Fruit fly (Drosophila melanogaster): ENCODE results near the gene CG13994.

Gene CG13994

DNA sequence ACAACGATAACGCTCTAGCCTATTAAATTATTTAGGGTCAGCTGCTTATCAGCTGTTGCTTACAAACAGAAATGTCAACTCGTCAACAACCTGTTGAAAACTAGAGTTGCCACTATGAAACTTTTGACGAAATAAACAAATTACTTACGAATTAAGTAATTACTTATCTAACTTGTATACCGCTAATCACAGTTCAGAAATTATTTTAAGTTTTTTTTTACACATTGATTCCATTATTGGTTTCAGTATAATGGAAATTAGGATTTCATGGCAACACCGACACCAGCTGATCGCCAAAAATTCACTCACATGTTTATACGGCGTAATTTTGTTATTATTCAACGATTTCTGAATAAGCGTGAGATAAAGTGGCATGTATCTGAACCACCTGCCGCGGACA is 25.0 kb upstream of the CG13994 start, which contains the start of the genes CG9117 and CG31643 (continued):
- TF ChIP-seq Gug (GFP tag; IDR thresholded peaks at IDR 0.05) (no peak), CG4404 (GFP tag; IDR thresholded peaks at IDR 0.05) (no peak), CG16779 (GFP tag; IDR thresholded peaks at IDR 0.05) (no peak), slp2 (GFP tag; optimal IDR thresholded peaks at IDR 0.05) (peak; percentile 45), CG7928 (GFP tag; optimal IDR thresholded peaks at IDR 0.05) (peak; percentile 23), B-H1 (GFP tag; IDR thresholded peaks at IDR 0.05) (no peak), btn (GFP tag; optimal IDR thresholded peaks at IDR 0.05) (no peak), bab2 (GFP tag; optimal IDR thresholded peaks at IDR 0.05) (peak; percentile 57), gsb-n (tag; optimal IDR thresholded peaks at IDR 0.05) (no peak), ERR (GFP tag; optimal IDR thresholded peaks at IDR 0.05) (no peak), Xbp1 (GFP tag; optimal IDR thresholded peaks at IDR 0.05) (peak; percentile 68), p53 (GFP tag; optimal IDR thresholded peaks at IDR 0.05) (no peak), zen (tag; optimal IDR thresholded peaks at IDR 0.05) (peak; percentile 26), CG4617 (GFP tag; optimal IDR thresholded peaks at IDR 0.05; ENCODE audit: borderline replicate concordance) (peak; percentile 51), ac (GFP tag; optimal IDR thresholded peaks at IDR 0.05) (no peak), Sry-β (GFP tag; optimal IDR thresholded peaks at IDR 0.05) (peak; percentile 1), Med (GFP tag) (peak; percentile 91), Rx (GFP tag; IDR thresholded peaks at IDR 0.05) (no peak), ssp (GFP tag; IDR thresholded peaks at IDR 0.05) (no peak), CoRest (tag; optimal IDR thresholded peaks at IDR 0.05) (peak; percentile 42), CG12659 (GFP tag; optimal IDR thresholded peaks at IDR 0.05) (peak; percentile 69), Tbp (GFP tag; optimal IDR thresholded peaks at IDR 0.05) (no peak), sug (tag; optimal IDR thresholded peaks at IDR 0.05) (no peak), CG4820 (GFP tag; optimal IDR thresholded peaks at IDR 0.05) (peak; percentile 49), sisA (GFP tag; IDR thresholded peaks at IDR 0.05) (peak; percentile 25; the same call in 1 of the 2 replicates), CG16815 (GFP tag; optimal IDR thresholded peaks at IDR 0.05) (no peak), nerfin-1 (tag; optimal IDR thresholded peaks at IDR 0.05) (peak; percentile 61), eve (GFP tag; optimal IDR thresholded peaks at IDR 0.05) (no peak), CG13775 (GFP tag; optimal IDR thresholded peaks at IDR 0.05) (peak; percentile 56), trem (tag; optimal IDR thresholded peaks at IDR 0.05) (peak; percentile 99), so (GFP tag; IDR thresholded peaks at IDR 0.05) (no peak), CG4328 (GFP tag; optimal IDR thresholded peaks at IDR 0.05) (no peak), scrt (GFP tag; optimal IDR thresholded peaks at IDR 0.05) (peak; percentile 97), odd (GFP tag; optimal IDR thresholded peaks at IDR 0.05) (no peak), emc (GFP tag; optimal IDR thresholded peaks at IDR 0.05) (no peak), CG6654 (GFP tag; optimal IDR thresholded peaks at IDR 0.05) (no peak), grn (GFP tag; optimal IDR thresholded peaks at IDR 0.05) (no peak), CG1792 (GFP tag; optimal IDR thresholded peaks at IDR 0.05) (no peak), TFAM (GFP tag; optimal IDR thresholded peaks at IDR 0.05) (no peak), mirr (GFP tag; optimal IDR thresholded peaks at IDR 0.05) (peak; percentile 48), Ssrp (tag; optimal IDR thresholded peaks at IDR 0.05) (peak; percentile 4), Sry-δ (GFP tag; optimal IDR thresholded peaks at IDR 0.05) (peak; percentile 26), CG3407 (GFP tag; optimal IDR thresholded peaks at IDR 0.05) (no peak), HLH3B (GFP tag; IDR thresholded peaks at IDR 0.05) (no peak), otp (GFP tag; IDR thresholded peaks at IDR 0.05) (no peak), BEAF-32 (GFP tag; optimal IDR thresholded peaks at IDR 0.05) (peak; percentile 31), grau (tag; optimal IDR thresholded peaks at IDR 0.05) (peak; percentile 56), bbx (GFP tag; IDR thresholded peaks at IDR 0.05; ENCODE audit: partially characterized antibody) (no peak), CG12299 (tag; optimal IDR thresholded peaks at IDR 0.05) (peak; percentile 31), ttk (GFP tag; IDR thresholded peaks at IDR 0.05) (no peak), CG17802 (tag; optimal IDR thresholded peaks at IDR 0.05) (no peak), ap (GFP tag; IDR thresholded peaks at IDR 0.05) (no peak)

All from whole organism, embryonic.